Worm (Caenorhabditis elegans) whole organism, L1 larva: Measurements from ENCODE around the gene nhr-145.

Source experiments
- C16A3.4 ChIP-seq: fragments of 150-350 bp; optimal IDR thresholded peaks from 2 replicates; lab custom pipeline; 2014; ENCODE audit warnings: missing biosample characterization, missing genetic modification characterization
- C34B4.2 ChIP-seq: sonication (generic microtip); optimal IDR thresholded peaks from 2 replicates; lab custom pipeline; 2017; ENCODE audit warnings: mild to moderate bottlenecking, missing genetic modification characterization, missing compliant biosample characterization
- F16B12.6 ChIP-seq: fragments of 150-350 bp; optimal IDR thresholded peaks from 2 replicates; lab custom pipeline; 2014; ENCODE audit warnings: missing biosample characterization, missing genetic modification characterization
- Y116A8C.19 ChIP-seq: sonication (generic microtip); optimal IDR thresholded peaks from 2 replicates; lab custom pipeline; 2016; ENCODE audit warnings: missing compliant biosample characterization, missing genetic modification characterization, borderline replicate concordance
- aly-2 ChIP-seq: fragments of 150-350 bp; optimal IDR thresholded peaks from 2 replicates; lab custom pipeline; 2014; ENCODE audit warnings: missing biosample characterization, missing genetic modification characterization
- ceh-8 ChIP-seq: fragments of 200-800 bp; sonication (Bioruptor generic); optimal IDR thresholded peaks from 2 replicates; lab custom pipeline; 2018; ENCODE audit warnings: mild to moderate bottlenecking, missing genetic modification characterization, moderate library complexity, missing compliant biosample characterization
- ceh-88 ChIP-seq: fragments of 200-800 bp; sonication (Bioruptor generic); IDR thresholded peaks from 2 replicates; pipeline ENCODE4 v1.3.6; 2022; ENCODE audit warnings: missing genetic modification characterization, missing compliant biosample characterization
- ceh-90 ChIP-seq: sonication (generic microtip); optimal IDR thresholded peaks from 2 replicates; lab custom pipeline; 2016; ENCODE audit warnings: missing genetic modification characterization, missing compliant biosample characterization
- dsc-1 ChIP-seq: sonication (generic microtip); optimal IDR thresholded peaks from 2 replicates; lab custom pipeline; 2016; ENCODE audit warnings: mild to moderate bottlenecking, missing genetic modification characterization, missing compliant biosample characterization
- efl-1 ChIP-seq, 4 experiments: fragments of 150-350 bp; optimal IDR thresholded peaks in 3 of 4; peaks in 1 of 4; 1 replicate in 1 of 4; 2 replicates in 3 of 4; lab custom pipeline; 2014; ENCODE audit warnings: missing biosample characterization in 2 of 4, missing genetic modification characterization in 2 of 4, missing genetic modification reagents in 2 of 4
- efl-3 ChIP-seq: fragments of 200-800 bp; sonication (Bioruptor generic); optimal IDR thresholded peaks from 2 replicates; lab custom pipeline; 2018; ENCODE audit warnings: mild to moderate bottlenecking, missing genetic modification characterization, missing compliant biosample characterization
- egl-13 ChIP-seq: sonication (generic microtip); optimal IDR thresholded peaks from 2 replicates; lab custom pipeline; 2016; ENCODE audit warnings: missing genotype, missing genetic modification reagents, missing genetic modification characterization, missing compliant biosample characterization
- fkh-10 ChIP-seq: sonication (generic microtip); optimal IDR thresholded peaks from 2 replicates; lab custom pipeline; 2017; ENCODE audit warnings: missing biosample characterization, missing genetic modification reagents, missing genetic modification characterization
- fkh-8 ChIP-seq: sonication (generic microtip); optimal IDR thresholded peaks from 2 replicates; lab custom pipeline; 2016; ENCODE audit warnings: mild to moderate bottlenecking, missing genetic modification characterization, missing compliant biosample characterization
- hpl-2 ChIP-seq: fragments of 150-350 bp; optimal IDR thresholded peaks from 2 replicates; lab custom pipeline; 2014; ENCODE audit warnings: missing biosample characterization, missing genetic modification reagents, missing genetic modification characterization
- lin-13 ChIP-seq: fragments of 150-350 bp; optimal IDR thresholded peaks from 2 replicates; lab custom pipeline; 2014; ENCODE audit warnings: missing biosample characterization, missing genetic modification reagents, missing genetic modification characterization
- lin-14 ChIP-seq: fragments of 200-800 bp; sonication (Bioruptor generic); optimal IDR thresholded peaks from 2 replicates; lab custom pipeline; 2018; ENCODE audit warnings: mild to moderate bottlenecking, missing genetic modification characterization, moderate library complexity, missing compliant biosample characterization
- lin-15B ChIP-seq: fragments of 150-350 bp; sonication (generic microtip); optimal IDR thresholded peaks from 3 replicates; lab custom pipeline; 2014; ENCODE audit warnings: missing biosample characterization, missing genetic modification characterization
- lin-35 ChIP-seq, 2 experiments: fragments of 150-350 bp; optimal IDR thresholded peaks; 2 replicates each; lab custom pipeline; 2014; ENCODE audit warnings: missing biosample characterization in 2 of 2, missing genetic modification characterization in 2 of 2, missing genetic modification reagents in 2 of 2
- lin-39 ChIP-seq: fragments of 150-350 bp; optimal IDR thresholded peaks from 2 replicates; lab custom pipeline; 2014; ENCODE audit warnings: missing biosample characterization, missing genetic modification reagents, missing genetic modification characterization
- mdl-1 ChIP-seq, 2 experiments: fragments of 150-350 bp; optimal IDR thresholded peaks; 2 replicates each; lab custom pipeline; 2014 to 2017; ENCODE audit warnings: missing biosample characterization in 2 of 2, missing genetic modification characterization in 2 of 2, inconsistent platforms in 1 of 2
- mep-1 ChIP-seq: fragments of 150-350 bp; optimal IDR thresholded peaks from 2 replicates; lab custom pipeline; 2014; ENCODE audit warnings: missing biosample characterization, missing genetic modification characterization
- nhr-19 ChIP-seq: fragments of 200-800 bp; sonication (Bioruptor generic); conservative IDR thresholded peaks from 2 replicates; pipeline ENCODE4 v1.3.6; 2022; ENCODE audit warnings: missing genetic modification characterization, missing compliant biosample characterization
- nhr-47 ChIP-seq: sonication (generic microtip); optimal IDR thresholded peaks from 2 replicates; lab custom pipeline; 2016; ENCODE audit warnings: mild to moderate bottlenecking, missing genetic modification characterization, moderate library complexity, missing compliant biosample characterization
- nhr-76 ChIP-seq: sonication (generic microtip); optimal IDR thresholded peaks from 2 replicates; lab custom pipeline; 2017; ENCODE audit warnings: missing biosample characterization, missing genetic modification characterization
- nhr-77 ChIP-seq: fragments of 150-350 bp; optimal IDR thresholded peaks from 2 replicates; lab custom pipeline; 2014; ENCODE audit warnings: missing biosample characterization, missing genetic modification characterization
- nhr-85 ChIP-seq: sonication (generic microtip); peaks from one replicate; lab custom pipeline; 2016; ENCODE audit warnings: missing genetic modification characterization, inconsistent platforms, missing compliant biosample characterization
- nhr-90 ChIP-seq: sonication (generic microtip); optimal IDR thresholded peaks from 2 replicates; lab custom pipeline; 2016; ENCODE audit warnings: mild to moderate bottlenecking, missing genetic modification characterization, missing compliant biosample characterization; ENCODE audit not compliant: poor library complexity
- pag-3 ChIP-seq: sonication (generic microtip); optimal IDR thresholded peaks from 2 replicates; lab custom pipeline; 2017; ENCODE audit warnings: missing genetic modification characterization, mild to moderate bottlenecking, missing compliant biosample characterization, antibody characterized with exemption, borderline replicate concordance; ENCODE audit not compliant: insufficient read depth
- pqm-1 ChIP-seq: sonication (generic microtip); optimal IDR thresholded peaks from 3 replicates; lab custom pipeline; 2017; ENCODE audit warnings: missing biosample characterization, missing genetic modification characterization
- skn-1 ChIP-seq: fragments of 150-350 bp; optimal IDR thresholded peaks from 2 replicates; lab custom pipeline; 2014; ENCODE audit warnings: missing biosample characterization, missing genetic modification characterization
- snpc-4 ChIP-seq: fragments of 150-350 bp; optimal IDR thresholded peaks from 2 replicates; lab custom pipeline; 2014; ENCODE audit warnings: missing biosample characterization, missing genetic modification characterization
- snu-23 ChIP-seq: sonication (generic microtip); optimal IDR thresholded peaks from 2 replicates; lab custom pipeline; 2016; ENCODE audit warnings: missing genetic modification characterization, missing compliant biosample characterization
- swsn-7 ChIP-seq: sonication (generic microtip); optimal IDR thresholded peaks from 2 replicates; lab custom pipeline; 2016; ENCODE audit warnings: missing genetic modification characterization, missing compliant biosample characterization
- unc-86 ChIP-seq: sonication (generic microtip); optimal IDR thresholded peaks from 2 replicates; lab custom pipeline; 2016; ENCODE audit warnings: missing genetic modification characterization, missing compliant biosample characterization
- unc-98 ChIP-seq: fragments of 200-800 bp; sonication (Bioruptor generic); IDR thresholded peaks from 2 replicates; pipeline ENCODE4 v1.3.6; 2022; ENCODE audit warnings: missing genetic modification characterization, missing compliant biosample characterization
- xbp-1 ChIP-seq: sonication (generic microtip); optimal IDR thresholded peaks from 2 replicates; lab custom pipeline; 2016; ENCODE audit warnings: missing genetic modification characterization, missing compliant biosample characterization

The nhr-145 gene

ce11 chrV:19053281-19053680 is 34.2 kb upstream of the nhr-145 start (continued):
- TF ChIP-seq mep-1 (tag; lab: Kevin White, UChicago) (no peak), xbp-1 (no peak), snpc-4 (tag; lab: Kevin White, UChicago) (no peak), nhr-77 (no peak), unc-98 (GFP tag; lab: Robert Waterston, UW) (no peak)

- TF ChIP-seq fkh-8 (no peak), efl-1 (optimal IDR thresholded peaks at IDR 0.05; lab: Kevin White, UChicago) (no peak), efl-1 (GFP tag; optimal IDR thresholded peaks at IDR 0.05 in 1 of 2; lab: Kevin White, UChicago) (peak in 1 of 2 experiments; percentile 61)
Observed at ce11 chrV:19057602-19058001, 29.9 kb upstream of the nhr-145 start.

ce11 chrV:19058086-19058485 is 29.4 kb upstream of the nhr-145 start:
- TF ChIP-seq snpc-4 (tag; lab: Kevin White, UChicago), result no peak
- no peak for TF ChIP-seq mdl-1 (tag; optimal IDR thresholded peaks at IDR 0.05; lab: Kevin White, UChicago)
- no peak for TF ChIP-seq egl-13 (tag; lab: Kevin White, UChicago)
- no peak for TF ChIP-seq unc-86 (tag; lab: Kevin White, UChicago)
- TF ChIP-seq lin-15B (tag; lab: Kevin White, UChicago), result no peak
- TF ChIP-seq C16A3.4 (tag; lab: Kevin White, UChicago), result no peak
- no peak for TF ChIP-seq lin-14 (GFP tag; lab: Kevin White, UChicago)
- TF ChIP-seq swsn-7 (tag; lab: Kevin White, UChicago), result no peak

- TF ChIP-seq efl-3 (GFP tag; lab: Kevin White, UChicago), result no peak
- TF ChIP-seq lin-15B (tag; lab: Kevin White, UChicago), result no peak
- no peak for TF ChIP-seq skn-1 (tag; lab: Kevin White, UChicago)
- no peak for TF ChIP-seq lin-13
- TF ChIP-seq snu-23, result no peak
- TF ChIP-seq pqm-1 (tag; lab: Kevin White, UChicago), result no peak
- TF ChIP-seq ceh-88 (GFP tag; lab: Robert Waterston, UW), result no peak
- TF ChIP-seq lin-39 (tag; lab: Kevin White, UChicago), result no peak
- no peak for TF ChIP-seq aly-2 (tag; lab: Kevin White, UChicago)
- no peak for TF ChIP-seq hpl-2 (GFP tag; lab: Kevin White, UChicago)
- no peak for TF ChIP-seq ceh-90 (tag; lab: Kevin White, UChicago)
- TF ChIP-seq fkh-10 (GFP tag; lab: Kevin White, UChicago), result no peak
- TF ChIP-seq nhr-90, result no peak
- TF ChIP-seq nhr-47 (tag; lab: Kevin White, UChicago), result no peak
- TF ChIP-seq fkh-8, result no peak
Observed at ce11 chrV:19059873-19060272, 27.6 kb upstream of the nhr-145 start, which contains the start of gene twk-46. Gene twk-46 (plus strand): TSS chrV:19060173.

- TF ChIP-seq nhr-85 (tag; lab: Kevin White, UChicago), result no peak
- TF ChIP-seq Y116A8C.19, result no peak
- no peak for TF ChIP-seq nhr-77
- no peak for TF ChIP-seq F16B12.6 (tag; lab: Kevin White, UChicago)
- no peak for TF ChIP-seq C34B4.2
- no peak for TF ChIP-seq skn-1 (tag; lab: Kevin White, UChicago)
- no peak for TF ChIP-seq lin-35 (GFP tag; optimal IDR thresholded peaks at IDR 0.05; lab: Kevin White, UChicago)
- TF ChIP-seq efl-1 (optimal IDR thresholded peaks at IDR 0.05; lab: Kevin White, UChicago), result no peak
- no peak for TF ChIP-seq efl-1 (GFP tag; optimal IDR thresholded peaks at IDR 0.05 in 1 of 2; lab: Kevin White, UChicago)
- no peak for TF ChIP-seq C16A3.4 (tag; lab: Kevin White, UChicago)
- TF ChIP-seq dsc-1 (tag; lab: Kevin White, UChicago), result no peak
- TF ChIP-seq ceh-8, result no peak
- TF ChIP-seq lin-39 (tag; lab: Kevin White, UChicago), result no peak
- no peak for TF ChIP-seq lin-14 (GFP tag; lab: Kevin White, UChicago)
- no peak for TF ChIP-seq nhr-19 (GFP tag; lab: Robert Waterston, UW)
- no peak for TF ChIP-seq nhr-76 (tag; lab: Kevin White, UChicago)
- no peak for TF ChIP-seq snpc-4 (tag; lab: Kevin White, UChicago)
- TF ChIP-seq pag-3 (tag; lab: Kevin White, UChicago), result no peak
- TF ChIP-seq, all 84 proteins: peak for 0
Observed at ce11 chrV:19063326-19063725, 24.2 kb upstream of the nhr-145 start.
